Worm (Caenorhabditis elegans) whole organism, young adult: Measurements from ENCODE around the gene C15H11.13.

Experiments used
- B0019.2 ChIP-seq: fragments of 200-800 bp; sonication (Bioruptor generic); conservative IDR thresholded peaks from 2 replicates; pipeline ENCODE4 v1.3.6; 2022; ENCODE audit warnings: missing genetic modification reagents, missing genetic modification characterization, missing compliant biosample characterization
- Y56A3A.18 ChIP-seq: fragments of 200-800 bp; sonication (Bioruptor generic); IDR thresholded peaks from 2 replicates; pipeline ENCODE4 v1.3.6; 2022; ENCODE audit warnings: missing genetic modification reagents, missing genetic modification characterization, missing compliant biosample characterization
- snpc-4 ChIP-seq, 5 experiments: fragments of 150-350 bp in 1 of 5; sonication (generic microtip) in 4 of 5; optimal IDR thresholded peaks; 2 replicates each; lab custom pipeline; 2014 to 2018; ENCODE audit warnings: missing genetic modification characterization in 5 of 5, missing biosample characterization in 3 of 5, antibody characterized with exemption in 2 of 5, mild to moderate bottlenecking in 2 of 5, missing compliant biosample characterization in 2 of 5, missing genotype in 2 of 5, moderate library complexity in 2 of 5, missing genetic modification reagents in 1 of 5

ce11 chrV:14424958-14425492, 30.2 kb downstream of the C15H11.13 start, which contains the start of gene rrsr-1:
- TF ChIP-seq snpc-4 (GFP tag; optimal IDR thresholded peaks at IDR 0.05; lab: Kevin White, UChicago) = no peak
- TF ChIP-seq snpc-4 (tag; optimal IDR thresholded peaks at IDR 0.05; lab: Kevin White, UChicago) = no peak
- no peak for TF ChIP-seq B0019.2
- TF ChIP-seq Y56A3A.18 (GFP tag; lab: Robert Waterston, UW) = no peak
